Worm (Caenorhabditis elegans) whole organism, L2 larva: Measurements from ENCODE around the gene msp-31.
"Not testable (repeated sequence)": the region's sequence is repeated elsewhere in the genome, so short reads cannot be mapped to it uniquely, and the experiment has no call there.

Experiments used
- C34F6.9 ChIP-seq: fragments of 150-350 bp; optimal IDR thresholded peaks from 2 replicates; lab custom pipeline; 2014; ENCODE audit warnings: missing biosample characterization, missing genetic modification characterization
- F13H6.1 ChIP-seq: sonication (generic microtip); optimal IDR thresholded peaks from 2 replicates; lab custom pipeline; 2016; ENCODE audit warnings: missing genetic modification characterization, missing compliant biosample characterization
- R02D3.7 ChIP-seq: fragments of 150-350 bp; optimal IDR thresholded peaks from 2 replicates; lab custom pipeline; 2014; ENCODE audit warnings: missing biosample characterization, missing genetic modification characterization
- ZK546.5 ChIP-seq: sonication (generic microtip); optimal IDR thresholded peaks from 2 replicates; lab custom pipeline; 2017; ENCODE audit warnings: missing biosample characterization, missing genetic modification characterization
- aly-2 ChIP-seq: fragments of 150-350 bp; optimal IDR thresholded peaks from 2 replicates; lab custom pipeline; 2014; ENCODE audit warnings: missing biosample characterization, missing genetic modification characterization
- ama-1 ChIP-seq: fragments of 150-350 bp; optimal IDR thresholded peaks from 2 replicates; lab custom pipeline; 2018; ENCODE audit warnings: inconsistent platforms
- blmp-1 ChIP-seq: sonication (generic microtip); optimal IDR thresholded peaks from 2 replicates; lab custom pipeline; 2017; ENCODE audit warnings: missing genetic modification characterization, mild to moderate bottlenecking, missing compliant biosample characterization, antibody characterized with exemption, moderate library complexity; ENCODE audit not compliant: insufficient read depth
- crh-2 ChIP-seq: sonication (generic microtip); optimal IDR thresholded peaks from 2 replicates; lab custom pipeline; 2017; ENCODE audit warnings: missing biosample characterization, missing genetic modification characterization
- elt-1 ChIP-seq: fragments of 150-350 bp; optimal IDR thresholded peaks from 2 replicates; lab custom pipeline; 2014; ENCODE audit warnings: missing biosample characterization, missing genetic modification characterization
- fos-1 ChIP-seq: fragments of 150-350 bp; optimal IDR thresholded peaks from 2 replicates; lab custom pipeline; 2014; ENCODE audit warnings: missing biosample characterization, missing genetic modification characterization
- gmeb-1 ChIP-seq: fragments of 150-350 bp; optimal IDR thresholded peaks from 2 replicates; lab custom pipeline; 2014; ENCODE audit warnings: missing biosample characterization, missing genetic modification characterization
- lin-11 ChIP-seq: fragments of 150-350 bp; sonication (generic microtip); optimal IDR thresholded peaks from 2 replicates; lab custom pipeline; 2014; ENCODE audit warnings: missing biosample characterization, missing genetic modification characterization, inconsistent platforms, mixed read lengths
- lin-13 ChIP-seq: fragments of 150-350 bp; optimal IDR thresholded peaks from 2 replicates; lab custom pipeline; 2014; ENCODE audit warnings: missing biosample characterization, missing genetic modification reagents, missing genetic modification characterization
- lsy-2 ChIP-seq, 2 experiments: fragments of 150-350 bp in 1 of 2; sonication (generic microtip) in 1 of 2; optimal IDR thresholded peaks; 2 replicates each; lab custom pipeline; 2014 to 2017; ENCODE audit warnings: missing biosample characterization in 2 of 2, missing genetic modification characterization in 2 of 2
- mab-5 ChIP-seq: fragments of 150-350 bp; optimal IDR thresholded peaks from 2 replicates; lab custom pipeline; 2014; ENCODE audit warnings: missing biosample characterization, missing genetic modification characterization
- nhr-10 ChIP-seq: sonication (generic microtip); optimal IDR thresholded peaks from 2 replicates; lab custom pipeline; 2017; ENCODE audit warnings: missing biosample characterization, missing genetic modification characterization
- nhr-11 ChIP-seq: fragments of 150-350 bp; optimal IDR thresholded peaks from 2 replicates; lab custom pipeline; 2014; ENCODE audit warnings: missing biosample characterization, missing genetic modification characterization
- nhr-12 ChIP-seq: fragments of 150-350 bp; optimal IDR thresholded peaks from 2 replicates; lab custom pipeline; 2014; ENCODE audit warnings: missing biosample characterization, missing genetic modification characterization
- nhr-129 ChIP-seq: fragments of 150-350 bp; optimal IDR thresholded peaks from 2 replicates; lab custom pipeline; 2014; ENCODE audit warnings: missing biosample characterization, missing genetic modification characterization
- nhr-21 ChIP-seq: fragments of 150-350 bp; optimal IDR thresholded peaks from 2 replicates; lab custom pipeline; 2014; ENCODE audit warnings: missing biosample characterization, missing genetic modification characterization
- nhr-23 ChIP-seq: fragments of 150-350 bp; optimal IDR thresholded peaks from 2 replicates; lab custom pipeline; 2014; ENCODE audit warnings: missing biosample characterization, missing genetic modification reagents, missing genetic modification characterization
- nhr-25 ChIP-seq: fragments of 150-350 bp; sonication (generic microtip); optimal IDR thresholded peaks from 3 replicates; lab custom pipeline; 2014; ENCODE audit warnings: missing biosample characterization, missing genetic modification characterization
- nhr-77 ChIP-seq: fragments of 150-350 bp; optimal IDR thresholded peaks from 2 replicates; lab custom pipeline; 2014; ENCODE audit warnings: missing biosample characterization, missing genetic modification characterization
- peb-1 ChIP-seq: fragments of 150-350 bp; optimal IDR thresholded peaks from 2 replicates; lab custom pipeline; 2014; ENCODE audit warnings: missing biosample characterization, missing genetic modification characterization
- sem-4 ChIP-seq: fragments of 150-350 bp; optimal IDR thresholded peaks from 2 replicates; lab custom pipeline; 2014; ENCODE audit warnings: missing biosample characterization, missing genetic modification reagents, missing genetic modification characterization
- skn-1 ChIP-seq: sonication (generic microtip); optimal IDR thresholded peaks from 2 replicates; lab custom pipeline; 2017; ENCODE audit warnings: missing biosample characterization, missing genetic modification characterization
- sma-3 ChIP-seq: sonication (generic microtip); optimal IDR thresholded peaks from 2 replicates; lab custom pipeline; 2016; ENCODE audit warnings: missing genetic modification reagents, missing genetic modification characterization, missing compliant biosample characterization
- sma-9 ChIP-seq, 2 experiments: fragments of 150-350 bp in 1 of 2; sonication (generic microtip) in 1 of 2; optimal IDR thresholded peaks; 2 replicates each; lab custom pipeline; 2014 to 2016; ENCODE audit warnings: missing genetic modification characterization in 2 of 2, mild to moderate bottlenecking in 1 of 2, missing biosample characterization in 1 of 2, missing compliant biosample characterization in 1 of 2, missing genetic modification reagents in 1 of 2, moderate library complexity in 1 of 2
- snpc-4 ChIP-seq: fragments of 150-350 bp; optimal IDR thresholded peaks from 2 replicates; lab custom pipeline; 2014; ENCODE audit warnings: missing biosample characterization, missing genetic modification characterization
- unc-55 ChIP-seq: fragments of 150-350 bp; sonication (generic microtip); optimal IDR thresholded peaks from 3 replicates; lab custom pipeline; 2014; ENCODE audit warnings: missing biosample characterization, missing genetic modification reagents, missing genetic modification characterization
- zag-1 ChIP-seq: fragments of 150-350 bp; optimal IDR thresholded peaks from 2 replicates; lab custom pipeline; 2014; ENCODE audit warnings: missing biosample characterization, missing genetic modification characterization
- ztf-4 ChIP-seq: fragments of 150-350 bp; optimal IDR thresholded peaks from 2 replicates; lab custom pipeline; 2014; ENCODE audit warnings: missing biosample characterization, missing genetic modification characterization

msp-31 gene

DNA sequence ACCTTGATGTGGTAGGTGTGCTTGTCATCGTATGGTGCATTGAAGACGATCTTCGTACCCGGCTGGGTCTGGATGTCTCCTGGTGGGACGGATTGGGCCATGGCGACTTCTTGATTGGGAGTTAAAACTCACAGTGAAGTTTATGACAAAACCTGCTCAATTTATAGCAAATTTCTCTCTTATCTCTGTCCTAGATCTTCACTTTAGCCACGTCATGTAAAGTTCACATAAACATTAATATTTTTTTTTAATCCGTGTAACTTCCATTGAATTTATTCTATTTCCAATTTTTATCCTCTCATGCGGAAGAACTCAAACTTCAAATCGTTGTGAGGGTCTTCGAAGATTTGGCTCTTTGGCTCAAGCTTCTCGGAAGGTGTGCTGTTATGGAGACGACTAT is at the start of gene msp-31:
Gene msp-31 (minus strand): TSS at position 101 of the 400 bp plus-strand sequence.
- TF ChIP-seq nhr-77, nhr-12, nhr-23 (tag; lab: Kevin White, UChicago): not testable (repeated sequence)

DNA sequence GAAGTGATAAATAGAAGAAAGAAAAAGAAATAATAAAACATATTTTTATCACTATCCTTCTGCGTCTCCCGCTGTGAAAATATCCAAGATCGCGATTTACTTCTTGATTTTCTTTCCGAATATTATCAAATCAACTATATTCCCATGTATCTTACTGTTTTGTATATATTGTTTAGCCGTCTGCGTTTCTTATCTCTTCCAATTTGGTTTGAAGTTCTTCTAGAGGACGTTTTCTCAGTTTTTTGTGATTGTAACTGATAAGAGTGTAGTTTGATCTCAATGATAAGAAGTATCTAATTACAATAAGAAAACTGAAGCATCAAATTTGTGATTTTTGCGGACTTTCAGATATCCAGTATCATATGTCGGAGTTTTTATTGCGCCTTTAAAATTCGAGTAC is 44.3 kb upstream of the msp-31 start:
- no peak for TF ChIP-seq nhr-23 (tag; lab: Kevin White, UChicago)
- peak; percentile 19 for TF ChIP-seq sma-3 (GFP tag; lab: Kevin White, UChicago)
- TF ChIP-seq nhr-12 (tag; lab: Kevin White, UChicago): no peak
- peak; percentile 42 for TF ChIP-seq fos-1 (tag; lab: Kevin White, UChicago)
- peak; percentile 16 for TF ChIP-seq sma-9 (GFP tag; optimal IDR thresholded peaks at IDR 0.05; lab: Kevin White, UChicago)
- TF ChIP-seq sma-9 (tag; optimal IDR thresholded peaks at IDR 0.05; lab: Kevin White, UChicago): no peak
- no peak for TF ChIP-seq C34F6.9 (tag; lab: Kevin White, UChicago)

ce11 chrII:4959719-4960118 is 43.4 kb upstream of the msp-31 start, which contains the start of gene ulp-2:
TSS of gene ulp-2 (minus strand) at chrII:4959876.
- TF ChIP-seq aly-2 (tag; lab: Kevin White, UChicago) (no peak), C34F6.9 (tag; lab: Kevin White, UChicago) (peak; percentile 46), lsy-2 (tag; optimal IDR thresholded peaks at IDR 0.05; lab: Kevin White, UChicago) (peak in 1 of 2 experiments; percentile 26), unc-55 (GFP tag; lab: Kevin White, UChicago) (peak; percentile 39), nhr-129 (tag; lab: Kevin White, UChicago) (peak; percentile 58)

DNA sequence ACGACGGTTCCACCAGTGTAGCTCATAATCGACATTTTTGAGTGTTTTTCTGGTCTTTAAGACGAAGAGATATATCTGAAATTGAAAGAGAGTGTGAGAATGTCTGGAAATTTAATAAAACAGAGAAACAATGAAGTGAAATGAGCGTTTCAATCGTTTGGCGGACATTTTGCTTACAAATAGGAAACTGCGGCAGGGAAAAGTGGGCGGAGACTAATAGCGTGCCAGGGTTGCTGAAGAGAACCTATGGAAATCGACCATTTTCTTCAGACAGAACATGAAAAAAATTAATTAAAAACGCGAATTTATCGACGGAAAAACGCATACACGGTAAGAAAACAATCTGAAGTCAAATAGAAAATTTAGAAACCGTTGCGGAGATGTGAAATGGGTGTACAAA is 39.0 kb upstream of the msp-31 start, which contains the start of gene pbs-3:
Gene pbs-3 (minus strand): TSS at position 75 of the 400 bp plus-strand sequence.
- TF ChIP-seq zag-1 (tag; lab: Kevin White, UChicago): no peak
- no peak for TF ChIP-seq mab-5
- TF ChIP-seq C34F6.9 (tag; lab: Kevin White, UChicago): peak; percentile 77
- TF ChIP-seq R02D3.7: no peak
- TF ChIP-seq crh-2 (tag; lab: Kevin White, UChicago): peak; percentile 73
- no peak for TF ChIP-seq blmp-1 (tag; lab: Kevin White, UChicago)
- no peak for TF ChIP-seq nhr-10 (tag; lab: Kevin White, UChicago)
- peak; percentile 45 for TF ChIP-seq sma-3 (GFP tag; lab: Kevin White, UChicago)
- TF ChIP-seq ztf-4: no peak
- TF ChIP-seq skn-1 (tag; lab: Kevin White, UChicago): peak; percentile 89
- no peak for TF ChIP-seq nhr-23 (tag; lab: Kevin White, UChicago)
- TF ChIP-seq F13H6.1 (tag; lab: Kevin White, UChicago): peak; percentile 13
- no peak for TF ChIP-seq nhr-11 (tag; lab: Kevin White, UChicago)
- TF ChIP-seq unc-55 (GFP tag; lab: Kevin White, UChicago): peak; percentile 79
- TF ChIP-seq ama-1: peak; percentile 60
- TF ChIP-seq snpc-4: peak; percentile 33
- no peak for TF ChIP-seq sem-4
- peak; percentile 33 for TF ChIP-seq sma-9 (GFP tag; optimal IDR thresholded peaks at IDR 0.05; lab: Kevin White, UChicago)
- TF ChIP-seq sma-9 (tag; optimal IDR thresholded peaks at IDR 0.05; lab: Kevin White, UChicago): no peak
- peak; percentile 84 for TF ChIP-seq nhr-129 (tag; lab: Kevin White, UChicago)
- no peak for TF ChIP-seq ZK546.5 (tag; lab: Kevin White, UChicago)
- peak; percentile 76 for TF ChIP-seq lin-13 (GFP tag; lab: Kevin White, UChicago)
- TF ChIP-seq lsy-2 (tag; optimal IDR thresholded peaks at IDR 0.05; lab: Kevin White, UChicago): peak; percentile 22 to 76
- no peak for TF ChIP-seq peb-1 (tag; lab: Kevin White, UChicago)
- TF ChIP-seq nhr-25 (tag; lab: Kevin White, UChicago): peak; percentile 46
- no peak for TF ChIP-seq elt-1 (tag; lab: Kevin White, UChicago)
- peak; percentile 28 for TF ChIP-seq lin-11 (tag; lab: Kevin White, UChicago)
- TF ChIP-seq nhr-21: peak; percentile 41
- peak; percentile 25 for TF ChIP-seq gmeb-1
- TF ChIP-seq aly-2 (tag; lab: Kevin White, UChicago): no peak
- TF ChIP-seq fos-1 (tag; lab: Kevin White, UChicago): peak; percentile 37
